Worm (Caenorhabditis elegans) whole organism, late embryonic: ENCODE measurements around the gene D1005.2.

Source experiments
- F13H6.1 ChIP-seq: sonication (generic microtip); optimal IDR thresholded peaks from 2 replicates; lab custom pipeline; 2016; ENCODE audit warnings: missing genetic modification characterization, missing compliant biosample characterization
- ahr-1 ChIP-seq: sonication (generic microtip); optimal IDR thresholded peaks from 2 replicates; lab custom pipeline; 2016; ENCODE audit warnings: missing genetic modification characterization, missing compliant biosample characterization
- ceh-2 ChIP-seq: sonication (generic microtip); optimal IDR thresholded peaks from 2 replicates; lab custom pipeline; 2016; ENCODE audit warnings: missing genotype, missing genetic modification characterization, missing compliant biosample characterization
- hlh-13 ChIP-seq: fragments of 200-800 bp; sonication (Bioruptor generic); optimal IDR thresholded peaks from 2 replicates; lab custom pipeline; 2018; ENCODE audit warnings: mild to moderate bottlenecking, missing genetic modification characterization, missing compliant biosample characterization
- hlh-30 ChIP-seq: sonication (generic microtip); optimal IDR thresholded peaks from 2 replicates; lab custom pipeline; 2017; ENCODE audit warnings: antibody characterized with exemption, missing genetic modification characterization, missing compliant biosample characterization; ENCODE audit not compliant: insufficient read depth
- hlh-6 ChIP-seq: sonication (generic microtip); optimal IDR thresholded peaks from 2 replicates; lab custom pipeline; 2016; ENCODE audit warnings: missing genotype, missing genetic modification characterization, missing compliant biosample characterization
- pha-4 ChIP-seq: fragments of 150-350 bp; optimal IDR thresholded peaks from 2 replicates; lab custom pipeline; 2018; ENCODE audit warnings: missing biosample characterization, missing genetic modification reagents, missing genetic modification characterization
- pqm-1 ChIP-seq: sonication (generic microtip); optimal IDR thresholded peaks from 2 replicates; lab custom pipeline; 2016; ENCODE audit warnings: missing genetic modification characterization, missing compliant biosample characterization
- sdc-2 ChIP-seq: sonication (generic microtip); optimal IDR thresholded peaks from 2 replicates; lab custom pipeline; 2016; ENCODE audit warnings: missing genotype, missing genetic modification characterization, missing compliant biosample characterization
- sox-4 ChIP-seq: sonication (generic microtip); optimal IDR thresholded peaks from 2 replicates; lab custom pipeline; 2017; ENCODE audit warnings: mild to moderate bottlenecking, missing genetic modification characterization, inconsistent platforms, missing compliant biosample characterization

DNA sequence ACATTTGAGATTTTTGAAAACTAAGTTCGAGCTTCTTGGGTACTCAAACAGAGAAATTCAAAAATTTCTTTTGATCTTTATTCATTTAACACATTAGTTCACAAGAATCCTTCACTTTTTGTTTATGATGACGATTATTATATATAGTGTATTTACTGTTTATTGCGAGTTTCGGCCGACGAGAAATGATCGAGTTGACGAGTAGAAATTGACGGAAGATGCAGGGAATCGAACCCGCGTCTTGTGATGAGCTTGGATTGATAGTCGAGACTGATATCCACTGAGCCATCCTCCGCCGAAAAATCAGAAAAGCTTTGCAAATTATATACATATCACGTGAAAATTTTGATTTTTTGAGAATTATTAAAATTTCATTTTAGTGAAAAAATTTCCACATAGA, 15.0 kb downstream of the D1005.2 start:
- TF ChIP-seq pha-4 (tag; lab: Kevin White, UChicago) = no peak
- no peak for TF ChIP-seq hlh-6
- no peak for TF ChIP-seq sdc-2 (tag; lab: Kevin White, UChicago)
- TF ChIP-seq F13H6.1 (tag; lab: Kevin White, UChicago) = no peak
- no peak for TF ChIP-seq ceh-2
- TF ChIP-seq hlh-30 = no peak
- no peak for TF ChIP-seq hlh-13 (GFP tag; lab: Kevin White, UChicago)
- TF ChIP-seq sox-4 (tag; lab: Kevin White, UChicago) = no peak
- no peak for TF ChIP-seq pqm-1 (tag; lab: Kevin White, UChicago)
- TF ChIP-seq ahr-1 = no peak
